Worm (Caenorhabditis elegans) whole organism, midembryonic: ENCODE measurements around the gene srd-38.

ENCODE experiments used
- T22C8.4 ChIP-seq: fragments of 200-800 bp; sonication (Bioruptor generic); IDR thresholded peaks from 2 replicates; pipeline ENCODE4 v1.3.6; 2022; ENCODE audit warnings: missing genetic modification characterization, missing compliant biosample characterization
- cog-1 ChIP-seq: sonication (generic microtip); optimal IDR thresholded peaks from 2 replicates; lab custom pipeline; 2016; ENCODE audit warnings: missing genetic modification characterization, missing compliant biosample characterization
- flt-1 ChIP-seq: fragments of 200-800 bp; sonication (Bioruptor generic); IDR thresholded peaks from 2 replicates; pipeline ENCODE4 v1.3.6; 2022; ENCODE audit warnings: missing genetic modification characterization, missing compliant biosample characterization
- klf-2 ChIP-seq: fragments of 200-800 bp; sonication (Bioruptor generic); conservative IDR thresholded peaks from 2 replicates; pipeline ENCODE4 v1.3.6; 2022; ENCODE audit warnings: missing genetic modification reagents, missing genetic modification characterization, missing compliant biosample characterization
- med-1 ChIP-seq: sonication (generic microtip); optimal IDR thresholded peaks from 2 replicates; lab custom pipeline; 2017; ENCODE audit warnings: missing genetic modification characterization, mild to moderate bottlenecking, missing compliant biosample characterization, antibody characterized with exemption, missing genetic modification reagents; ENCODE audit not compliant: insufficient read depth
- ref-1 ChIP-seq: fragments of 200-800 bp; sonication (Bioruptor generic); conservative IDR thresholded peaks from 2 replicates; pipeline ENCODE4 v1.3.6; 2022; ENCODE audit warnings: missing genetic modification reagents, missing genetic modification characterization, missing compliant biosample characterization
- tab-1 ChIP-seq: fragments of 200-800 bp; sonication (Bioruptor generic); IDR thresholded peaks from 2 replicates; pipeline ENCODE4 v1.3.6; 2022; ENCODE audit warnings: missing genetic modification characterization, missing compliant biosample characterization
- ztf-23 ChIP-seq: fragments of 200-800 bp; sonication (Bioruptor generic); IDR thresholded peaks from 2 replicates; pipeline ENCODE4 v1.3.6; 2022; ENCODE audit warnings: missing genetic modification reagents, missing genetic modification characterization, missing compliant biosample characterization
- ztf-29 ChIP-seq: fragments of 200-800 bp; sonication (Bioruptor generic); IDR thresholded peaks from 2 replicates; pipeline ENCODE4 v1.3.6; 2022; ENCODE audit warnings: missing genetic modification reagents, missing genetic modification characterization, missing compliant biosample characterization

srd-38 gene

ce11 chrX:13320575-13320974 is 29.0 kb downstream of the srd-38 start:
- TF ChIP-seq ztf-29 (GFP tag; lab: Robert Waterston, UW) (no peak), cog-1 (tag; lab: Kevin White, UChicago) (no peak), med-1 (no peak), T22C8.4 (GFP tag; lab: Robert Waterston, UW) (no peak), klf-2 (GFP tag; lab: Robert Waterston, UW) (no peak), ref-1 (GFP tag; lab: Robert Waterston, UW) (no peak), flt-1 (GFP tag; lab: Robert Waterston, UW) (no peak), tab-1 (no peak)

- no peak for TF ChIP-seq tab-1
Measured at ce11 chrX:13322886-13323285, 31.3 kb downstream of the srd-38 start, which contains the start of gene F46G10.2. Gene F46G10.2, plus strand, starts transcription at chrX:13322963.

DNA sequence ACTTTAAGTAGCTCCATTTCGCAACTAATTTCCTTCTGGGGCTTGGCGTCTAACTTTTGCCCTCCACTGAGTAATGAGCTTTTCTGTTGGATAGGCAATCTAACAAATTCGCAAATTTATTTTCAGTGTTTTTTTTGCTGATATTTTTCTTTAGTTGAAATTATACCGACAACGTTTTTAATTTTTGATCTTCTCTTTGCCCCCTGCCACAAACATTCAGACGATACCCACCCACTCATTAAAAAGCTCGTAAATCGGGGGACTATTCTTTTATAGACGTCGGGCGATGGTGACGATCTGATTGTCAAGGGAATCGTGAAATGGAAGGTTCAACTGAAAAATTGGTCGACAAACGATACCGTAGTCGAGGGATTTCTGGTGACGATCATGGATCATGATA is 32.1 kb downstream of the srd-38 start:
- TF ChIP-seq cog-1 (tag; lab: Kevin White, UChicago) (no peak), ztf-23 (GFP tag; lab: Robert Waterston, UW) (no peak), klf-2 (GFP tag; lab: Robert Waterston, UW) (no peak), tab-1 (no peak), flt-1 (GFP tag; lab: Robert Waterston, UW) (no peak), ztf-29 (GFP tag; lab: Robert Waterston, UW) (no peak), med-1 (no peak), T22C8.4 (GFP tag; lab: Robert Waterston, UW) (no peak), ref-1 (GFP tag; lab: Robert Waterston, UW) (no peak)

DNA sequence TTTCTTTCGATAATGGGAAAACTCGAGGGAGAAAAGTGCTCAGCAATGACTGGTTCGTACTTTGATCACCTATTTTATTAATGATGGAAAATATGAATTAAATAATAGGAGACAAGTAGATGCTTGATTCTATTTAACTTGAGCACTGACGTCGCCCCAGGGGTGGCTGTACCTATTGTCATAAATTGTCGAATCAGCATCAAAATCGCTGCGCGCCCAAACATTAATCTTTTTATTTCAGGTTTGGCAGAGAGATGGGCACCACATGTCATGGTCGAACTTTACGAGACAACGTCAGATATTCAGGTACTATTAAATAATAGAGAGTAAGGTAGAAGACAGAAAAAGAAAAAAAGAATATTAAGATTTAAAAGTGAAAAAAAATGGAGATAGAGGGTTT is 32.7 kb downstream of the srd-38 start:
- TF ChIP-seq ztf-29 (GFP tag; lab: Robert Waterston, UW) (no peak), ref-1 (GFP tag; lab: Robert Waterston, UW) (no peak)

ce11 chrX:13325039-13325438 is 33.4 kb downstream of the srd-38 start:
- TF ChIP-seq klf-2 (GFP tag; lab: Robert Waterston, UW) (no peak), ztf-23 (GFP tag; lab: Robert Waterston, UW) (no peak), tab-1 (no peak), cog-1 (tag; lab: Kevin White, UChicago) (no peak), med-1 (no peak), ref-1 (GFP tag; lab: Robert Waterston, UW) (no peak), flt-1 (GFP tag; lab: Robert Waterston, UW) (no peak), ztf-29 (GFP tag; lab: Robert Waterston, UW) (no peak), T22C8.4 (GFP tag; lab: Robert Waterston, UW) (no peak)

DNA sequence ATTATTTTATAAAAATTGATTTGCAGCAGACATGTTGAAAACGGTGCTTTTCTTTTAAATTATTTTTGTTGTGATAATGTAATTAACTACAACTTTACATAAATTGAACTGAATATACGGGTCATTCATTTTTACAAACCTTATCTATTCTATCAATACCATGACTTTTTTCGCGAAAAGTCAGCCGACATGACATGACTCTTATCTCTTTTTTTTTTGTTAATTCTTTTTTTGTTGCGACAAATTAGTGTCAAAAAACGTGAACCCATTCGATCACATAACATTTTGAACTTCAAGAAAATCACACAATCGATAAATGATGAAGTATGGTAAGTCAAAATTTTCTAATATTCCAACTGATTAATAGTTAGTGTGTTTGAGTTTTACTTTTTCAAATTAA is 36.4 kb downstream of the srd-38 start, which contains the start of gene sir-2.2:
Gene sir-2.2, plus strand, starts transcription at position 34 of the 400 bp plus-strand sequence.
- TF ChIP-seq flt-1 (GFP tag; lab: Robert Waterston, UW), result no peak
- TF ChIP-seq ztf-23 (GFP tag; lab: Robert Waterston, UW), result no peak
- TF ChIP-seq med-1, result no peak
- no peak for TF ChIP-seq T22C8.4 (GFP tag; lab: Robert Waterston, UW)
- TF ChIP-seq ztf-29 (GFP tag; lab: Robert Waterston, UW), result no peak
- TF ChIP-seq cog-1 (tag; lab: Kevin White, UChicago), result no peak
- TF ChIP-seq tab-1, result no peak
- no peak for TF ChIP-seq klf-2 (GFP tag; lab: Robert Waterston, UW)
- TF ChIP-seq ref-1 (GFP tag; lab: Robert Waterston, UW), result no peak

- TF ChIP-seq ztf-29 (GFP tag; lab: Robert Waterston, UW), result no peak
- no peak for TF ChIP-seq ztf-23 (GFP tag; lab: Robert Waterston, UW)
- no peak for TF ChIP-seq med-1
- no peak for TF ChIP-seq tab-1
- no peak for TF ChIP-seq T22C8.4 (GFP tag; lab: Robert Waterston, UW)
- TF ChIP-seq klf-2 (GFP tag; lab: Robert Waterston, UW), result no peak
- TF ChIP-seq ref-1 (GFP tag; lab: Robert Waterston, UW), result no peak
- no peak for TF ChIP-seq cog-1 (tag; lab: Kevin White, UChicago)
- no peak for TF ChIP-seq flt-1 (GFP tag; lab: Robert Waterston, UW)
Measured at ce11 chrX:13328868-13329267, 37.3 kb downstream of the srd-38 start.

- no peak for TF ChIP-seq klf-2 (GFP tag; lab: Robert Waterston, UW)
- TF ChIP-seq flt-1 (GFP tag; lab: Robert Waterston, UW), result no peak
- no peak for TF ChIP-seq cog-1 (tag; lab: Kevin White, UChicago)
- TF ChIP-seq ztf-29 (GFP tag; lab: Robert Waterston, UW), result no peak
- no peak for TF ChIP-seq T22C8.4 (GFP tag; lab: Robert Waterston, UW)
- no peak for TF ChIP-seq tab-1
- no peak for TF ChIP-seq ztf-23 (GFP tag; lab: Robert Waterston, UW)
- no peak for TF ChIP-seq ref-1 (GFP tag; lab: Robert Waterston, UW)
- no peak for TF ChIP-seq med-1
Measured at ce11 chrX:13331386-13331785, 39.8 kb downstream of the srd-38 start, which contains the start of gene sir-2.3. Gene sir-2.3, plus strand, starts transcription at chrX:13331686.

DNA sequence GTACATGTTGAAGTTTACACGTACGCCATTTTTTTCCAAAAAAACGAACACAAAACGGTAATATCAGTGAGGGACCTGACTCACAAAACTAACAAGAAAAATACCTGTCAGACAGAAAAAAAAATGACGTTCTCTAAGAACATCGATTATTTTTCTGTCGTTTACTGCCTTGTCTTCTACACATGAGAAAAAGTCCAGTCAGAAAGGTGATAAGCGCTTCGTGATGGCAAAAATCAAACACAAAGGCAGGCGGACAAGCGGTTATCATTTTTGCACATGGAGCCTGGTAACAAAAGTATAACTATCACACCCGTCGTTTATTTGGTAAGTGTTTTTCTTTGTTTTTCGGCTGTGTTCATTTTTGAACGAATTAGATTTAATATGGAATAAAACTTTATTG is 42.2 kb downstream of the srd-38 start, which contains the start of gene F46G10.4:
Gene F46G10.4, plus strand, starts transcription at position 212 of the 400 bp plus-strand sequence.
- TF ChIP-seq ref-1 (GFP tag; lab: Robert Waterston, UW) (no peak), ztf-23 (GFP tag; lab: Robert Waterston, UW) (no peak), T22C8.4 (GFP tag; lab: Robert Waterston, UW) (no peak), flt-1 (GFP tag; lab: Robert Waterston, UW) (no peak), klf-2 (GFP tag; lab: Robert Waterston, UW) (no peak), ztf-29 (GFP tag; lab: Robert Waterston, UW) (no peak), med-1 (no peak), cog-1 (tag; lab: Kevin White, UChicago) (no peak), tab-1 (no peak)

- TF ChIP-seq T22C8.4 (GFP tag; lab: Robert Waterston, UW) (no peak), cog-1 (tag; lab: Kevin White, UChicago) (no peak), klf-2 (GFP tag; lab: Robert Waterston, UW) (no peak), ztf-29 (GFP tag; lab: Robert Waterston, UW) (no peak), tab-1 (no peak), med-1 (no peak), flt-1 (GFP tag; lab: Robert Waterston, UW) (no peak)
Measured at ce11 chrX:13337000-13337399, 45.4 kb downstream of the srd-38 start.
